Worm (Caenorhabditis elegans) whole organism, L1 larva: ENCODE measurements around the gene lgc-19.

Experiments
- aha-1 ChIP-seq: fragments of 150-350 bp; optimal IDR thresholded peaks from 2 replicates; lab custom pipeline; 2014; ENCODE audit warnings: missing biosample characterization, missing genetic modification characterization
- alr-1 ChIP-seq: fragments of 200-800 bp; sonication (Bioruptor generic); optimal IDR thresholded peaks from 2 replicates; lab custom pipeline; 2018; ENCODE audit warnings: borderline replicate concordance, mild to moderate bottlenecking, missing genetic modification characterization, missing compliant biosample characterization
- aly-2 ChIP-seq: fragments of 150-350 bp; optimal IDR thresholded peaks from 2 replicates; lab custom pipeline; 2014; ENCODE audit warnings: missing biosample characterization, missing genetic modification characterization
- blmp-1 ChIP-seq: fragments of 150-350 bp; optimal IDR thresholded peaks from 2 replicates; lab custom pipeline; 2014; ENCODE audit warnings: missing biosample characterization, missing genetic modification characterization
- ceh-63 ChIP-seq: fragments of 200-800 bp; sonication (Bioruptor generic); optimal IDR thresholded peaks from 2 replicates; lab custom pipeline; 2018; ENCODE audit warnings: mild to moderate bottlenecking, missing genetic modification characterization, missing compliant biosample characterization
- ceh-8 ChIP-seq: fragments of 200-800 bp; sonication (Bioruptor generic); optimal IDR thresholded peaks from 2 replicates; lab custom pipeline; 2018; ENCODE audit warnings: mild to moderate bottlenecking, missing genetic modification characterization, moderate library complexity, missing compliant biosample characterization
- ceh-82 ChIP-seq, 3 experiments: fragments of 150-350 bp in 1 of 3; sonication (generic microtip) in 2 of 3; optimal IDR thresholded peaks; 2 replicates each; lab custom pipeline; 2014 to 2017; ENCODE audit warnings: missing biosample characterization in 3 of 3, missing genetic modification characterization in 3 of 3
- ces-1 ChIP-seq: fragments of 150-350 bp; optimal IDR thresholded peaks from 2 replicates; lab custom pipeline; 2014; ENCODE audit warnings: missing biosample characterization, missing genetic modification reagents, missing genetic modification characterization
- dpl-1 ChIP-seq, 3 experiments: fragments of 150-350 bp in 2 of 3; sonication (generic microtip) in 1 of 3; optimal IDR thresholded peaks; 2 replicates each; lab custom pipeline; 2014 to 2017; ENCODE audit warnings: missing biosample characterization in 3 of 3, missing genetic modification characterization in 3 of 3, missing genetic modification reagents in 3 of 3
- dsc-1 ChIP-seq: sonication (generic microtip); optimal IDR thresholded peaks from 2 replicates; lab custom pipeline; 2016; ENCODE audit warnings: mild to moderate bottlenecking, missing genetic modification characterization, missing compliant biosample characterization
- efl-1 ChIP-seq, 4 experiments: fragments of 150-350 bp; optimal IDR thresholded peaks in 3 of 4; peaks in 1 of 4; 1 replicate in 1 of 4; 2 replicates in 3 of 4; lab custom pipeline; 2014; ENCODE audit warnings: missing biosample characterization in 2 of 4, missing genetic modification characterization in 2 of 4, missing genetic modification reagents in 2 of 4
- efl-3 ChIP-seq: fragments of 200-800 bp; sonication (Bioruptor generic); optimal IDR thresholded peaks from 2 replicates; lab custom pipeline; 2018; ENCODE audit warnings: mild to moderate bottlenecking, missing genetic modification characterization, missing compliant biosample characterization
- ets-5 ChIP-seq: fragments of 200-800 bp; sonication (Bioruptor generic); IDR thresholded peaks from 2 replicates; pipeline ENCODE4 v1.3.6; 2022; ENCODE audit warnings: missing genetic modification characterization, missing compliant biosample characterization
- fkh-10 ChIP-seq: sonication (generic microtip); optimal IDR thresholded peaks from 2 replicates; lab custom pipeline; 2017; ENCODE audit warnings: missing biosample characterization, missing genetic modification reagents, missing genetic modification characterization
- fkh-8 ChIP-seq: sonication (generic microtip); optimal IDR thresholded peaks from 2 replicates; lab custom pipeline; 2016; ENCODE audit warnings: mild to moderate bottlenecking, missing genetic modification characterization, missing compliant biosample characterization
- fos-1 ChIP-seq: fragments of 150-350 bp; optimal IDR thresholded peaks from 2 replicates; lab custom pipeline; 2014; ENCODE audit warnings: missing biosample characterization, missing genetic modification characterization
- hpl-2 ChIP-seq: fragments of 150-350 bp; optimal IDR thresholded peaks from 2 replicates; lab custom pipeline; 2014; ENCODE audit warnings: missing biosample characterization, missing genetic modification reagents, missing genetic modification characterization
- irx-1 ChIP-seq: sonication (generic microtip); optimal IDR thresholded peaks from 2 replicates; lab custom pipeline; 2016; ENCODE audit warnings: missing genetic modification characterization, missing compliant biosample characterization
- lin-14 ChIP-seq: fragments of 200-800 bp; sonication (Bioruptor generic); optimal IDR thresholded peaks from 2 replicates; lab custom pipeline; 2018; ENCODE audit warnings: mild to moderate bottlenecking, missing genetic modification characterization, moderate library complexity, missing compliant biosample characterization
- lin-15B ChIP-seq: fragments of 150-350 bp; sonication (generic microtip); optimal IDR thresholded peaks from 3 replicates; lab custom pipeline; 2014; ENCODE audit warnings: missing biosample characterization, missing genetic modification characterization
- lin-39 ChIP-seq: fragments of 150-350 bp; optimal IDR thresholded peaks from 2 replicates; lab custom pipeline; 2014; ENCODE audit warnings: missing biosample characterization, missing genetic modification reagents, missing genetic modification characterization
- mef-2 ChIP-seq: fragments of 150-350 bp; optimal IDR thresholded peaks from 2 replicates; lab custom pipeline; 2014; ENCODE audit warnings: missing biosample characterization, missing genetic modification characterization
- mep-1 ChIP-seq: fragments of 150-350 bp; optimal IDR thresholded peaks from 2 replicates; lab custom pipeline; 2014; ENCODE audit warnings: missing biosample characterization, missing genetic modification characterization
- nhr-11 ChIP-seq: fragments of 150-350 bp; optimal IDR thresholded peaks from 2 replicates; lab custom pipeline; 2014; ENCODE audit warnings: missing biosample characterization, missing genetic modification characterization
- nhr-20 ChIP-seq: sonication (generic microtip); optimal IDR thresholded peaks from 2 replicates; lab custom pipeline; 2016; ENCODE audit warnings: mild to moderate bottlenecking, missing genetic modification characterization, missing compliant biosample characterization
- nhr-237 ChIP-seq: fragments of 150-350 bp; optimal IDR thresholded peaks from 2 replicates; lab custom pipeline; 2014; ENCODE audit warnings: missing biosample characterization, missing genetic modification characterization
- nhr-28 ChIP-seq: fragments of 150-350 bp; optimal IDR thresholded peaks from 2 replicates; lab custom pipeline; 2014; ENCODE audit warnings: missing biosample characterization, missing genetic modification characterization
- nhr-47 ChIP-seq: sonication (generic microtip); optimal IDR thresholded peaks from 2 replicates; lab custom pipeline; 2016; ENCODE audit warnings: mild to moderate bottlenecking, missing genetic modification characterization, moderate library complexity, missing compliant biosample characterization
- nhr-71 ChIP-seq: sonication (generic microtip); optimal IDR thresholded peaks from 2 replicates; lab custom pipeline; 2016; ENCODE audit warnings: mild to moderate bottlenecking, missing genetic modification characterization, moderate library complexity, missing compliant biosample characterization
- nhr-76 ChIP-seq: sonication (generic microtip); optimal IDR thresholded peaks from 2 replicates; lab custom pipeline; 2017; ENCODE audit warnings: missing biosample characterization, missing genetic modification characterization
- nhr-77 ChIP-seq: fragments of 150-350 bp; optimal IDR thresholded peaks from 2 replicates; lab custom pipeline; 2014; ENCODE audit warnings: missing biosample characterization, missing genetic modification characterization
- nhr-84 ChIP-seq: sonication (generic microtip); optimal IDR thresholded peaks from 2 replicates; lab custom pipeline; 2017; ENCODE audit warnings: missing biosample characterization, missing genetic modification characterization
- nhr-85 ChIP-seq: sonication (generic microtip); peaks from one replicate; lab custom pipeline; 2016; ENCODE audit warnings: missing genetic modification characterization, inconsistent platforms, missing compliant biosample characterization
- nhr-90 ChIP-seq: sonication (generic microtip); optimal IDR thresholded peaks from 2 replicates; lab custom pipeline; 2016; ENCODE audit warnings: mild to moderate bottlenecking, missing genetic modification characterization, missing compliant biosample characterization; ENCODE audit not compliant: poor library complexity
- pag-3 ChIP-seq: sonication (generic microtip); optimal IDR thresholded peaks from 2 replicates; lab custom pipeline; 2017; ENCODE audit warnings: missing genetic modification characterization, mild to moderate bottlenecking, missing compliant biosample characterization, antibody characterized with exemption, borderline replicate concordance; ENCODE audit not compliant: insufficient read depth
- rnt-1 ChIP-seq: sonication (generic microtip); optimal IDR thresholded peaks from 2 replicates; lab custom pipeline; 2016; ENCODE audit warnings: mild to moderate bottlenecking, missing genetic modification characterization, moderate library complexity, missing compliant biosample characterization
- snu-23 ChIP-seq: sonication (generic microtip); optimal IDR thresholded peaks from 2 replicates; lab custom pipeline; 2016; ENCODE audit warnings: missing genetic modification characterization, missing compliant biosample characterization
- sox-4 ChIP-seq: sonication (generic microtip); optimal IDR thresholded peaks from 2 replicates; lab custom pipeline; 2016; ENCODE audit warnings: missing genetic modification characterization, missing compliant biosample characterization
- swsn-7 ChIP-seq: sonication (generic microtip); optimal IDR thresholded peaks from 2 replicates; lab custom pipeline; 2016; ENCODE audit warnings: missing genetic modification characterization, missing compliant biosample characterization
- tbx-2 ChIP-seq: sonication (generic microtip); optimal IDR thresholded peaks from 2 replicates; lab custom pipeline; 2016; ENCODE audit warnings: missing genetic modification characterization, missing compliant biosample characterization
- tlp-1 ChIP-seq: fragments of 150-350 bp; optimal IDR thresholded peaks from 2 replicates; lab custom pipeline; 2014; ENCODE audit warnings: missing biosample characterization, missing genetic modification characterization
- unc-130 ChIP-seq: fragments of 150-350 bp; optimal IDR thresholded peaks from 2 replicates; lab custom pipeline; 2017; ENCODE audit warnings: missing biosample characterization, missing genetic modification characterization, inconsistent platforms
- unc-30 ChIP-seq: sonication (generic microtip); optimal IDR thresholded peaks from 2 replicates; lab custom pipeline; 2017; ENCODE audit warnings: missing biosample characterization, missing genetic modification characterization
- unc-86 ChIP-seq: sonication (generic microtip); optimal IDR thresholded peaks from 2 replicates; lab custom pipeline; 2016; ENCODE audit warnings: missing genetic modification characterization, missing compliant biosample characterization
- vab-15 ChIP-seq: sonication (generic microtip); optimal IDR thresholded peaks from 2 replicates; lab custom pipeline; 2017; ENCODE audit warnings: missing genotype, mild to moderate bottlenecking, missing genetic modification characterization, missing compliant biosample characterization
- xbp-1 ChIP-seq: sonication (generic microtip); optimal IDR thresholded peaks from 2 replicates; lab custom pipeline; 2016; ENCODE audit warnings: missing genetic modification characterization, missing compliant biosample characterization
- zag-1 ChIP-seq: fragments of 150-350 bp; optimal IDR thresholded peaks from 2 replicates; lab custom pipeline; 2014; ENCODE audit warnings: missing biosample characterization, missing genetic modification characterization
- zip-4 ChIP-seq: fragments of 200-800 bp; sonication (Bioruptor generic); optimal IDR thresholded peaks from 2 replicates; lab custom pipeline; 2018; ENCODE audit warnings: mild to moderate bottlenecking, missing genetic modification characterization, moderate library complexity, missing compliant biosample characterization
- ztf-4 ChIP-seq: fragments of 150-350 bp; optimal IDR thresholded peaks from 2 replicates; lab custom pipeline; 2014; ENCODE audit warnings: missing biosample characterization, missing genetic modification characterization

The lgc-19 gene

ce11 chrIV:15937088-15937487 lies 25.4 kb downstream of the lgc-19 start:
- TF ChIP-seq efl-1 (optimal IDR thresholded peaks at IDR 0.05; lab: Kevin White, UChicago) (no peak), efl-1 (GFP tag; optimal IDR thresholded peaks at IDR 0.05 in 1 of 2; lab: Kevin White, UChicago) (peak in 1 of 2 experiments; percentile 44), vab-15 (tag; lab: Kevin White, UChicago) (no peak), nhr-85 (no peak), xbp-1 (tag; lab: Kevin White, UChicago) (no peak), lin-39 (no peak), nhr-20 (tag; lab: Kevin White, UChicago) (no peak)
- TF ChIP-seq, all 84 proteins: peak for 1

ce11 chrIV:15933814-15934213 lies 28.7 kb downstream of the lgc-19 start, which contains the start of gene srv-16:
srv-16 (minus strand) TSS chrIV:15933914.
- TF ChIP-seq nhr-11 (tag; lab: Kevin White, UChicago), result no peak
- no peak for TF ChIP-seq nhr-71 (tag; lab: Kevin White, UChicago)
- TF ChIP-seq ces-1 (GFP tag; lab: Kevin White, UChicago), result no peak
- TF ChIP-seq pag-3 (tag; lab: Kevin White, UChicago), result no peak
- no peak for TF ChIP-seq rnt-1 (tag; lab: Kevin White, UChicago)
- no peak for TF ChIP-seq ztf-4 (tag; lab: Kevin White, UChicago)
- no peak for TF ChIP-seq tbx-2 (tag; lab: Kevin White, UChicago)
- no peak for TF ChIP-seq efl-3 (GFP tag; lab: Kevin White, UChicago)
- no peak for TF ChIP-seq nhr-47 (tag; lab: Kevin White, UChicago)
- no peak for TF ChIP-seq aly-2 (tag; lab: Kevin White, UChicago)
- no peak for TF ChIP-seq dsc-1 (tag; lab: Kevin White, UChicago)
- no peak for TF ChIP-seq nhr-84
- no peak for TF ChIP-seq nhr-76
- no peak for TF ChIP-seq mep-1 (tag; lab: Kevin White, UChicago)
- TF ChIP-seq dpl-1 (GFP tag; optimal IDR thresholded peaks at IDR 0.05; lab: Kevin White, UChicago), result no peak
- no peak for TF ChIP-seq unc-30

- no peak for TF ChIP-seq tlp-1
- peak; percentile 64 for TF ChIP-seq nhr-90 (tag; lab: Kevin White, UChicago)
- TF ChIP-seq ceh-63 (GFP tag; lab: Kevin White, UChicago), result no peak
- no peak for TF ChIP-seq zip-4 (GFP tag; lab: Kevin White, UChicago)
- peak; percentile 10 for TF ChIP-seq xbp-1 (tag; lab: Kevin White, UChicago)
- TF ChIP-seq ceh-8, result no peak
- no peak for TF ChIP-seq tbx-2 (tag; lab: Kevin White, UChicago)
- no peak for TF ChIP-seq nhr-76
- TF ChIP-seq efl-3 (GFP tag; lab: Kevin White, UChicago), result no peak
- TF ChIP-seq lin-15B, result no peak
- TF ChIP-seq nhr-84, result no peak
- TF ChIP-seq blmp-1 (tag; lab: Kevin White, UChicago), result no peak
- TF ChIP-seq ets-5, result no peak
- no peak for TF ChIP-seq ceh-82 (tag; optimal IDR thresholded peaks at IDR 0.05; lab: Kevin White, UChicago)
- no peak for TF ChIP-seq lin-14 (GFP tag; lab: Kevin White, UChicago)
- TF ChIP-seq mef-2 (tag; lab: Kevin White, UChicago), result no peak
- no peak for TF ChIP-seq irx-1 (tag; lab: Kevin White, UChicago)
- TF ChIP-seq nhr-20 (tag; lab: Kevin White, UChicago), result peak; percentile 31
- no peak for TF ChIP-seq dsc-1 (tag; lab: Kevin White, UChicago)
- no peak for TF ChIP-seq fos-1 (tag; lab: Kevin White, UChicago)
- TF ChIP-seq nhr-77 (tag; lab: Kevin White, UChicago), result peak; percentile 12
- TF ChIP-seq snu-23 (GFP tag; lab: Kevin White, UChicago), result peak; percentile 61
- no peak for TF ChIP-seq fkh-10 (GFP tag; lab: Kevin White, UChicago)
- TF ChIP-seq zag-1 (tag; lab: Kevin White, UChicago), result no peak
- TF ChIP-seq rnt-1 (tag; lab: Kevin White, UChicago), result peak; percentile 62
- TF ChIP-seq unc-130 (tag; lab: Kevin White, UChicago), result peak; percentile 40
- no peak for TF ChIP-seq sox-4 (tag; lab: Kevin White, UChicago)
- TF ChIP-seq alr-1 (tag; lab: Kevin White, UChicago), result no peak
- TF ChIP-seq aha-1 (tag; lab: Kevin White, UChicago), result no peak
- peak; percentile 31 for TF ChIP-seq fkh-8 (tag; lab: Kevin White, UChicago)
- TF ChIP-seq unc-86 (tag; lab: Kevin White, UChicago), result no peak
- no peak for TF ChIP-seq nhr-28
- no peak for TF ChIP-seq nhr-237 (tag; lab: Kevin White, UChicago)
- no peak for TF ChIP-seq nhr-11 (tag; lab: Kevin White, UChicago)
- peak; percentile 37 for TF ChIP-seq hpl-2
- peak; percentile 27 for TF ChIP-seq swsn-7 (tag; lab: Kevin White, UChicago)
These were observed 30.7 kb downstream of the lgc-19 start for ce11 chrIV:15931833-15932232.
